Worm (Caenorhabditis elegans): Measurements from ENCODE around the gene alh-10.

alh-10 gene

ce11 chrX:7151976-7152528 is 8.6 kb upstream of the alh-10 start:
- peak; percentile 52 for TF ChIP-seq aha-1 (tag)
- no peak for TF ChIP-seq lin-29 (GFP tag; IDR thresholded peaks at IDR 0.05)
- TF ChIP-seq unc-62 (GFP tag; optimal IDR thresholded peaks at IDR 0.05 in 1 of 2) = peak in 1 of 2 experiments; percentile 8
- no peak for TF ChIP-seq unc-62 (tag; optimal IDR thresholded peaks at IDR 0.05)

DNA sequence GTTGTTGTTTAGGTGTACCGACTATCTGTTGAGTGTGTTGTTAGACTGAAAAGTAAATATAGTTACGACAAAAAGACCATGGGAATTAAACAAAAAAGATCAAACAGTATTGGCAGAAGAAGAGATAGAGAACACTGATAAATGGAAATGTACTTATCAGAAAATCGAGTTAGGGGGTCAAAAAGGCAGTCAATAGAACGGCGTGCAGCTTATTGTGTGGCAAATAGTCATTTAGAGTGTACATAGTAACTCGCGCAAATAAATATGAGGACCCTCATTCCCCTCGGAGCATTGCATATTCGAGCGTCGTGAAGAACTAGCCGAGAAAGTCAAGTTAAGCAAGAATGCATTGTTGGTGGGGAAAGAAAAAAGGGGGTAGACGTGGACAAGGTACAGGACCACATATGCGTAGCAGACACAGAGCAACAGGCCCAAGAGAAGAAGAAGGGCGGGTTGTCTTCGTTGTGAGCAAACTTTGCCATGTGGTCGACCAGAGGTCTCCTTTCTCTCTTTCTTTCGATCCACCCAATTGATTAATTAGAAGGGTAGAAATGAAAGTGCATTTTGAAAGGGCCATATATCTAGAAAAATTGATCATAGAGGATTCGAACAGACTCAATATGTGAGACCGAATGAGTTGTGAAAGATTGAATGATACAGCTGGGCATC is 7.9 kb upstream of the alh-10 start, which contains the start of gene lam-2:
TSS of gene lam-2 (minus strand) at position 51 of the 669 bp plus-strand sequence.
- no peak for TF ChIP-seq daf-19 (GFP tag; conservative IDR thresholded peaks at IDR 0.05)
- TF ChIP-seq egl-43 (GFP tag; IDR thresholded peaks at IDR 0.05) = no peak
- no peak for TF ChIP-seq nhr-111 (GFP tag; optimal IDR thresholded peaks at IDR 0.05)
- no peak for TF ChIP-seq madf-9 (GFP tag; conservative IDR thresholded peaks at IDR 0.05)
- no peak for TF ChIP-seq hlh-30 (tag; optimal IDR thresholded peaks at IDR 0.05; ENCODE audit: insufficient read depth)
- no peak for TF ChIP-seq nhr-77 (tag; optimal IDR thresholded peaks at IDR 0.05)
- no peak for TF ChIP-seq duxl-1 (tag; optimal IDR thresholded peaks at IDR 0.05; ENCODE audit: poor library complexity)
- no peak for TF ChIP-seq ztf-11 (tag; optimal IDR thresholded peaks at IDR 0.05)
- no peak for TF ChIP-seq ces-1 (GFP tag; optimal IDR thresholded peaks at IDR 0.05)
- no peak for TF ChIP-seq dve-1 (tag; optimal IDR thresholded peaks at IDR 0.05; ENCODE audit: insufficient read depth)
- no peak for TF ChIP-seq ztf-7 (tag; optimal IDR thresholded peaks at IDR 0.05)
- TF ChIP-seq Y48G9A.11 (GFP tag; IDR thresholded peaks at IDR 0.05) = no peak
- TF ChIP-seq spr-3 (GFP tag; optimal IDR thresholded peaks at IDR 0.05) = no peak
- no peak for TF ChIP-seq zip-11 (GFP tag; IDR thresholded peaks at IDR 0.05)
- TF ChIP-seq skn-1 (tag; optimal IDR thresholded peaks at IDR 0.05) = no peak
- no peak for TF ChIP-seq fkh-10 (GFP tag; optimal IDR thresholded peaks at IDR 0.05)
- no peak for TF ChIP-seq zfp-2 (tag; optimal IDR thresholded peaks at IDR 0.05)
- TF ChIP-seq saeg-2 (GFP tag; IDR thresholded peaks at IDR 0.05) = no peak
- TF ChIP-seq aly-2 (tag; optimal IDR thresholded peaks at IDR 0.05) = no peak
- TF ChIP-seq pha-4 (GFP tag; IDR thresholded peaks at IDR 0.05) = no peak
- no peak for TF ChIP-seq pha-4 (tag; optimal IDR thresholded peaks at IDR 0.05)

DNA sequence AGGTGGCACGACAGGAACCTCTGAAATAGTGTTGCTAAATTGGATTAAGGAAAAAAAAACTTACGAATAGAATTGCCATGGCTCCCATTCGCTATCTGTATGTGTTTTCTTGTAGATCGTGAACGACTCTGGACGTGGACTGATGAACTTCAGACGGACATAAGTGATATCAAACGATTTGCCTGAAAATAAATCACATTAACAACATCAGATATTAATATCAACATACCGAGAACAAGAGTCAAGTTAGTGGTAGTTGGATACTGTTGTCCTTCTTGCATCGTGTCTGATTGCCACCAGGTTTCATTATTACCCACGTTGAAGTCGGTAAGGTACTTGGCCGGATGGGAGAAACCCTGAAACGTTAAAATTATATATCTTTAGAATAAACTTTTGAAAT is 6.2 kb upstream of the alh-10 start:
- TF ChIP-seq ZK337.2 (GFP tag; IDR thresholded peaks at IDR 0.05) = no peak
- TF ChIP-seq zfp-3 (GFP tag; conservative IDR thresholded peaks at IDR 0.05) = no peak
- no peak for TF ChIP-seq hlh-11 (tag; optimal IDR thresholded peaks at IDR 0.05)
- no peak for TF ChIP-seq hmg-1.1 (GFP tag; IDR thresholded peaks at IDR 0.05)
- TF ChIP-seq unc-62 (GFP tag; optimal IDR thresholded peaks at IDR 0.05 in 1 of 2) = peak in 1 of 2 experiments; percentile 87
- TF ChIP-seq unc-62 (tag; optimal IDR thresholded peaks at IDR 0.05) = no peak

- TF ChIP-seq ceh-82 (tag; optimal IDR thresholded peaks at IDR 0.05) (no peak), ama-1 (optimal IDR thresholded peaks at IDR 0.05) (no peak), unc-62 (GFP tag; optimal IDR thresholded peaks at IDR 0.05 in 1 of 2) (peak in 1 of 2 experiments; percentile 95), unc-62 (tag; optimal IDR thresholded peaks at IDR 0.05) (no peak), F26F4.8 (GFP tag; conservative IDR thresholded peaks at IDR 0.05) (no peak), pqm-1 (tag; optimal IDR thresholded peaks at IDR 0.05) (no peak)
Observed at ce11 chrX:7140682-7141254, 2.7 kb downstream of the alh-10 start.

ce11 chrX:7139614-7140013 is 3.8 kb downstream of the alh-10 start, which contains the start of gene clec-86:
Gene clec-86 (plus strand): TSS chrX:7139875.
- TF ChIP-seq duxl-1 (tag; optimal IDR thresholded peaks at IDR 0.05; ENCODE audit: poor library complexity) = no peak
- no peak for TF ChIP-seq sdz-12 (GFP tag; optimal IDR thresholded peaks at IDR 0.05)
- no peak for TF ChIP-seq daf-16 (GFP tag; optimal IDR thresholded peaks at IDR 0.05)
- peak; percentile 29 for TF ChIP-seq daf-16 (tag; optimal IDR thresholded peaks at IDR 0.05)
- TF ChIP-seq zip-11 (GFP tag; IDR thresholded peaks at IDR 0.05) = no peak
- no peak for TF ChIP-seq daf-12 (tag; optimal IDR thresholded peaks at IDR 0.05)
- no peak for TF ChIP-seq lin-38 (GFP tag; IDR thresholded peaks at IDR 0.05)
- TF ChIP-seq nhr-6 (tag; optimal IDR thresholded peaks at IDR 0.05) = no peak
- TF ChIP-seq nhr-11 (tag; optimal IDR thresholded peaks at IDR 0.05) = no peak
- TF ChIP-seq spr-1 (tag; optimal IDR thresholded peaks at IDR 0.05) = no peak
- no peak for TF ChIP-seq nhr-102 (tag; optimal IDR thresholded peaks at IDR 0.05)
- no peak for TF ChIP-seq snpc-1.2 (GFP tag; IDR thresholded peaks at IDR 0.05)
- no peak for TF ChIP-seq ztf-11 (tag; optimal IDR thresholded peaks at IDR 0.05)
- TF ChIP-seq F26F4.8 (GFP tag; conservative IDR thresholded peaks at IDR 0.05) = no peak
- no peak for TF ChIP-seq fkh-10 (GFP tag; optimal IDR thresholded peaks at IDR 0.05)
- TF ChIP-seq tra-1 (GFP tag; IDR thresholded peaks at IDR 0.05) = no peak
